Worm (Caenorhabditis elegans) whole organism, young adult: ENCODE results near the gene K06A4.10.

Experiments used
- B0261.1 ChIP-seq: sonication (generic microtip); optimal IDR thresholded peaks from 2 replicates; lab custom pipeline; 2016; ENCODE audit warnings: mild to moderate bottlenecking, missing genetic modification characterization, moderate library complexity, missing compliant biosample characterization
- B0336.3 ChIP-seq: fragments of 200-800 bp; sonication (Bioruptor generic); IDR thresholded peaks from 2 replicates; pipeline ENCODE4 v1.3.6; 2022; ENCODE audit warnings: missing genetic modification characterization, missing compliant biosample characterization
- C17E4.6 ChIP-seq: fragments of 200-800 bp; sonication (Bioruptor generic); IDR thresholded peaks from 2 replicates; pipeline ENCODE4 v1.3.6; 2022; ENCODE audit warnings: missing genetic modification reagents, missing genetic modification characterization, missing compliant biosample characterization
- D2030.7 ChIP-seq: fragments of 200-800 bp; sonication (Bioruptor generic); IDR thresholded peaks from 2 replicates; pipeline ENCODE4 v1.3.6; 2022; ENCODE audit warnings: missing genetic modification reagents, missing genetic modification characterization, missing compliant biosample characterization
- F10E7.11 ChIP-seq: sonication (generic microtip); optimal IDR thresholded peaks from 2 replicates; lab custom pipeline; 2017; ENCODE audit warnings: mild to moderate bottlenecking, missing genetic modification characterization, moderate library complexity, missing compliant biosample characterization
- F22D6.2 ChIP-seq: sonication (generic microtip); optimal IDR thresholded peaks from 2 replicates; lab custom pipeline; 2016; ENCODE audit warnings: mild to moderate bottlenecking, missing genetic modification characterization, missing compliant biosample characterization
- F33H1.4 ChIP-seq: fragments of 200-800 bp; sonication (Bioruptor generic); IDR thresholded peaks from 2 replicates; pipeline ENCODE4 v1.3.6; 2022; ENCODE audit warnings: missing genetic modification reagents, missing genetic modification characterization, missing compliant biosample characterization
- F39B2.1 ChIP-seq: fragments of 200-800 bp; sonication (Bioruptor generic); IDR thresholded peaks from 2 replicates; pipeline ENCODE4 v1.3.6; 2022; ENCODE audit warnings: missing genetic modification reagents, missing genetic modification characterization, missing compliant biosample characterization
- F49E8.2 ChIP-seq: sonication (generic microtip); optimal IDR thresholded peaks from 3 replicates; lab custom pipeline; 2017; ENCODE audit warnings: missing genetic modification characterization, mild to moderate bottlenecking, missing compliant biosample characterization, antibody characterized with exemption, moderate library complexity; ENCODE audit not compliant: insufficient read depth
- T26A5.8 ChIP-seq: sonication (generic microtip); optimal IDR thresholded peaks from 2 replicates; lab custom pipeline; 2016; ENCODE audit warnings: missing genetic modification characterization, missing compliant biosample characterization
- Y95B8A.8 ChIP-seq: fragments of 200-800 bp; sonication (Bioruptor generic); IDR thresholded peaks from 2 replicates; pipeline ENCODE4 v1.3.6; 2022; ENCODE audit warnings: missing genetic modification reagents, missing genetic modification characterization, missing compliant biosample characterization
- aptf-2 ChIP-seq: fragments of 200-800 bp; sonication (Bioruptor generic); conservative IDR thresholded peaks from 2 replicates; pipeline ENCODE4 v1.3.6; 2022; ENCODE audit warnings: missing genetic modification reagents, missing genetic modification characterization, missing compliant biosample characterization
- attf-5 ChIP-seq: fragments of 200-800 bp; sonication (Bioruptor generic); optimal IDR thresholded peaks from 2 replicates; lab custom pipeline; 2018; ENCODE audit warnings: mild to moderate bottlenecking, missing genetic modification characterization, missing compliant biosample characterization
- bed-2 ChIP-seq: fragments of 200-800 bp; sonication (Bioruptor generic); IDR thresholded peaks from 2 replicates; pipeline ENCODE4 v1.3.6; 2022; ENCODE audit warnings: missing genetic modification reagents, missing genetic modification characterization, missing compliant biosample characterization
- cebp-2 ChIP-seq: fragments of 200-800 bp; sonication (Bioruptor generic); IDR thresholded peaks from 2 replicates; pipeline ENCODE4 v1.3.6; 2022; ENCODE audit warnings: missing genetic modification characterization, missing compliant biosample characterization
- ceh-58 ChIP-seq: fragments of 200-800 bp; sonication (Bioruptor generic); IDR thresholded peaks from 2 replicates; pipeline ENCODE4 v1.3.6; 2022; ENCODE audit warnings: missing genetic modification characterization, missing compliant biosample characterization
- ceh-79 ChIP-seq: sonication (generic microtip); optimal IDR thresholded peaks from 2 replicates; lab custom pipeline; 2017; ENCODE audit warnings: mild to moderate bottlenecking, missing genetic modification characterization, missing compliant biosample characterization
- dpff-1 ChIP-seq: sonication (generic microtip); optimal IDR thresholded peaks from 2 replicates; lab custom pipeline; 2017; ENCODE audit warnings: mild to moderate bottlenecking, missing genetic modification characterization, missing compliant biosample characterization
- efl-1 ChIP-seq: fragments of 150-350 bp; optimal IDR thresholded peaks from 2 replicates; lab custom pipeline; 2014; ENCODE audit warnings: missing biosample characterization, missing genetic modification reagents, missing genetic modification characterization
- hsf-1 ChIP-seq: fragments of 200-800 bp; sonication (Bioruptor generic); IDR thresholded peaks from 2 replicates; pipeline ENCODE4 v1.3.6; 2022; ENCODE audit warnings: missing genetic modification reagents, missing genetic modification characterization, missing compliant biosample characterization
- lag-1 ChIP-seq: fragments of 200-800 bp; sonication (Bioruptor generic); IDR thresholded peaks from 2 replicates; pipeline ENCODE4 v1.3.6; 2022; ENCODE audit warnings: missing genetic modification reagents, missing genetic modification characterization, missing compliant biosample characterization
- let-607 ChIP-seq, 2 experiments: fragments of 200-800 bp in 1 of 2; sonication (Bioruptor generic) in 1 of 2; sonication (generic microtip) in 1 of 2; optimal IDR thresholded peaks; 2 replicates each; lab custom pipeline; 2016 to 2018; ENCODE audit warnings: mild to moderate bottlenecking in 2 of 2, missing compliant biosample characterization in 2 of 2, missing genetic modification characterization in 2 of 2, moderate library complexity in 2 of 2, missing genotype in 1 of 2
- lin-26 ChIP-seq: fragments of 200-800 bp; sonication (Bioruptor generic); IDR thresholded peaks from 2 replicates; pipeline ENCODE4 v1.3.6; 2022; ENCODE audit warnings: missing genetic modification reagents, missing genetic modification characterization, missing compliant biosample characterization
- lin-40 ChIP-seq: sonication (generic microtip); optimal IDR thresholded peaks from 2 replicates; lab custom pipeline; 2016; ENCODE audit warnings: missing genetic modification characterization, mild to moderate bottlenecking, missing compliant biosample characterization, missing genotype, missing genetic modification reagents
- madf-10 ChIP-seq: sonication (generic microtip); optimal IDR thresholded peaks from 2 replicates; lab custom pipeline; 2016; ENCODE audit warnings: mild to moderate bottlenecking, missing genetic modification characterization, missing compliant biosample characterization
- madf-3 ChIP-seq: fragments of 200-800 bp; sonication (Bioruptor generic); IDR thresholded peaks from 2 replicates; pipeline ENCODE4 v1.3.6; 2022; ENCODE audit warnings: missing genetic modification reagents, missing genetic modification characterization, missing compliant biosample characterization
- madf-6 ChIP-seq: fragments of 200-800 bp; sonication (Bioruptor generic); IDR thresholded peaks from 2 replicates; pipeline ENCODE4 v1.3.6; 2022; ENCODE audit warnings: missing genetic modification reagents, missing genetic modification characterization, missing compliant biosample characterization
- madf-8 ChIP-seq: fragments of 200-800 bp; sonication (Bioruptor generic); conservative IDR thresholded peaks from 2 replicates; pipeline ENCODE4 v1.3.6; 2022; ENCODE audit warnings: missing genetic modification reagents, missing genetic modification characterization, missing compliant biosample characterization
- mcd-1 ChIP-seq: fragments of 200-800 bp; sonication (Bioruptor generic); IDR thresholded peaks from 2 replicates; pipeline ENCODE4 v1.3.6; 2022; ENCODE audit warnings: missing genetic modification reagents, missing genetic modification characterization, missing compliant biosample characterization
- nhr-179 ChIP-seq: sonication (generic microtip); optimal IDR thresholded peaks from 2 replicates; lab custom pipeline; 2016; ENCODE audit warnings: mild to moderate bottlenecking, missing genetic modification characterization, missing compliant biosample characterization
- pbrm-1 ChIP-seq: fragments of 200-800 bp; sonication (Bioruptor generic); IDR thresholded peaks from 2 replicates; pipeline ENCODE4 v1.3.6; 2022; ENCODE audit warnings: missing genetic modification reagents, missing genetic modification characterization, missing compliant biosample characterization
- sdz-38 ChIP-seq: sonication (generic microtip); optimal IDR thresholded peaks from 2 replicates; lab custom pipeline; 2016; ENCODE audit warnings: missing genotype, missing genetic modification characterization, missing compliant biosample characterization
- snpc-1.1 ChIP-seq: sonication (generic microtip); optimal IDR thresholded peaks from 2 replicates; lab custom pipeline; 2017; ENCODE audit warnings: missing genetic modification characterization, mild to moderate bottlenecking, missing compliant biosample characterization, antibody characterized with exemption, moderate library complexity, missing genotype, missing genetic modification reagents; ENCODE audit not compliant: insufficient read depth
- snpc-1.3 ChIP-seq: sonication (generic microtip); optimal IDR thresholded peaks from 2 replicates; lab custom pipeline; 2017; ENCODE audit warnings: missing genetic modification characterization, mild to moderate bottlenecking, missing compliant biosample characterization, antibody characterized with exemption, moderate library complexity, missing genotype, missing genetic modification reagents; ENCODE audit not compliant: insufficient read depth
- tbx-9 ChIP-seq: sonication (generic microtip); optimal IDR thresholded peaks from 2 replicates; lab custom pipeline; 2016; ENCODE audit warnings: borderline replicate concordance, missing genetic modification characterization, inconsistent platforms, missing compliant biosample characterization
- ztf-26 ChIP-seq: sonication (generic microtip); optimal IDR thresholded peaks from 2 replicates; lab custom pipeline; 2017; ENCODE audit warnings: missing genetic modification characterization, missing compliant biosample characterization
- ztf-3 ChIP-seq: fragments of 200-800 bp; sonication (Bioruptor generic); optimal IDR thresholded peaks from 2 replicates; lab custom pipeline; 2018; ENCODE audit warnings: mild to moderate bottlenecking, missing genetic modification characterization, missing compliant biosample characterization

Gene K06A4.10

DNA sequence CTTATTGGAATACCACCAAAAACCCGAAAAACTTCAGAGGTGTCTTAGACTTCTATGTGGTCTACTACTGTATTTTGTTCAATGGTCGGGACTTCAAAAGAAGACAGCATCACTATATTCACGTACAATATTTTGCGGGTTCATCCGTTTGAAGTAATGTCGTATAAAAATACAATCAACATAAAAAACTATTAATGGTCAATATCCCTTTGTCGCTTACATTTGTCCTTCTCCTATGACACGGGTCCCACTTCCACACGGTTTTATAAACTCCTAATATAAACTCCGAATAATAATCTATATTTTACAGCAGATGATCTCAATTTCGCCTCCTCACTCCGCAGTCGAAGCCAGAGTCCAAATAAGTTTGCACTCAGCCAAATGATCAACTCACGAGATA, 32.1 kb downstream of the K06A4.10 start:
- no peak for TF ChIP-seq snpc-1.1 (tag; lab: Kevin White, UChicago)
- no peak for TF ChIP-seq madf-8

DNA sequence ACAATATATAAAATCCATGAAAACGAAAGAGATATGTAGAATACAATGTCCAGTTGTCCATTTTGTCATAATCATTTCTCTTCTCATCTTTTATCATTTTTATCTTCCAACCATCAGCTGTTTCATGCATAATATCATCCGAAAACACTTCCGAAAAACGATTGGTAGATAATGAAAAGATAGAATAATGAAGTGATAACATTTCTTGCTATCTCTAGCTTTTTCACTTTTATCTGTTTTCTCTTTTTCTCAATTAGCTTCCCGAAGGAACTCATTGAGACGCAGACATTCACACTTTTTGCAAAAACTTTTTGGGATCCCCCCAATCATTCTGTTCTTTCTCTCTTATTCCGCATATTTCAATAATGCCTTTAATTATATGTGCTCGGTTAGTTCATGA, 35.7 kb downstream of the K06A4.10 start:
- TF ChIP-seq bed-2 (GFP tag; lab: Robert Waterston, UW) (no peak), lag-1 (GFP tag; lab: Robert Waterston, UW) (no peak), ztf-3 (no peak), B0336.3 (no peak), B0261.1 (no peak), F39B2.1 (GFP tag; lab: Robert Waterston, UW) (no peak), lin-26 (GFP tag; lab: Robert Waterston, UW) (no peak), snpc-1.3 (no peak), Y95B8A.8 (GFP tag; lab: Robert Waterston, UW) (no peak)

DNA sequence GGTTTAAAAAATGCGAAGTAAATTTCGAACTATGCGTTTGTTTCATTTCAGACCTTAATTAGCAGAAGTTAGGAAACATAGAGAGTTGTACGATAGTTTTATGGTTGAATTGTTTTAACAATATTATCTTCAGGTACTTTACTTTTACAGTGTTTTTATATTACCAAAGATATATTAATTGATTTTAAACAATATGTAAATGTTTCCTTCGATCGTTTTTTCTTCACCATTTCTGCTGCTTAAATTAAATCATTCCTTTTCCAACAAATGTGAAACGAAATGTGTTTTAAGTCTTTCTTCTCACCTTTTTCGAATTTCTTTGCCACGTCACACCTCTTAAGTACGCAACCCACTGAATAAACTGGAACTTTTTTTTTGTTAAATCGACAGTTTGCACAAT, 36.3 kb downstream of the K06A4.10 start:
- no peak for TF ChIP-seq madf-6 (GFP tag; lab: Robert Waterston, UW)
- TF ChIP-seq lin-40 (tag; lab: Kevin White, UChicago) = no peak
- TF ChIP-seq F22D6.2 (tag; lab: Kevin White, UChicago) = no peak
- no peak for TF ChIP-seq pbrm-1 (GFP tag; lab: Robert Waterston, UW)
- no peak for TF ChIP-seq dpff-1 (tag; lab: Kevin White, UChicago)
- TF ChIP-seq madf-3 = no peak
- TF ChIP-seq C17E4.6 (GFP tag; lab: Robert Waterston, UW) = no peak
- TF ChIP-seq ceh-79 = no peak
- no peak for TF ChIP-seq let-607 (tag; optimal IDR thresholded peaks at IDR 0.05; lab: Kevin White, UChicago)
- no peak for TF ChIP-seq T26A5.8 (tag; lab: Kevin White, UChicago)
- TF ChIP-seq D2030.7 (GFP tag; lab: Robert Waterston, UW) = no peak
- no peak for TF ChIP-seq F10E7.11 (tag; lab: Kevin White, UChicago)

DNA sequence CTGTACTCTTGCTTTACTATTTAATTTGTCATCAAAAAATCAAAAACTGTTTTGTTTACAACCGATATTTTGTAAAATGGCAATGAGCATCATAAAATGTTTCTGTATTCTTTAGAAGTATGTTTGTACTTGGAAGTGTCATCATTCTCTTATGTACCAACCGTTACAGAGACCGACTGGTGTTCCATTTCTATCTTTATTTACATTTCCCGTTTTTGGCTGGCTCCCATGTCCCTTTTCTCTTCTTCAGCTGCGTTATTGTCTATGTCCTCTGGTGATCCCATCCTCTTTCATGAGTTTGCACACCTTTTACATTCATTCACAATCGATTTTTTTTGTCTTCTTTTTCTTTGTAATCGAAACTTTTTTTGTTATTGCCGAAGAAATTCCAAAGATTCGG, 38.1 kb downstream of the K06A4.10 start:
- TF ChIP-seq T26A5.8 (tag; lab: Kevin White, UChicago) (no peak), attf-5 (no peak), sdz-38 (tag; lab: Kevin White, UChicago) (no peak), efl-1 (GFP tag; lab: Kevin White, UChicago) (no peak), aptf-2 (GFP tag; lab: Robert Waterston, UW) (no peak), mcd-1 (GFP tag; lab: Robert Waterston, UW) (no peak), F33H1.4 (GFP tag; lab: Robert Waterston, UW) (no peak), F49E8.2 (no peak), ceh-58 (GFP tag; lab: Robert Waterston, UW) (no peak), nhr-179 (no peak), D2030.7 (GFP tag; lab: Robert Waterston, UW) (no peak), tbx-9 (tag; lab: Kevin White, UChicago) (no peak), cebp-2 (GFP tag; lab: Robert Waterston, UW) (no peak), hsf-1 (GFP tag; lab: Robert Waterston, UW) (no peak), madf-10 (tag; lab: Kevin White, UChicago) (no peak), ztf-26 (tag; lab: Kevin White, UChicago) (no peak)
